Worm (Caenorhabditis elegans) whole organism, L4/young adult: ENCODE data around the gene K08H2.4.

ENCODE experiments used
- W03F9.2 ChIP-seq: fragments of 150-350 bp; optimal IDR thresholded peaks from 2 replicates; lab custom pipeline; 2014; ENCODE audit warnings: missing biosample characterization, missing genetic modification characterization
- dao-5 ChIP-seq: sonication (generic microtip); optimal IDR thresholded peaks from 2 replicates; lab custom pipeline; 2016; ENCODE audit warnings: missing genotype, missing genetic modification characterization, moderate library complexity, missing compliant biosample characterization
- him-1 ChIP-seq: sonication (generic microtip); optimal IDR thresholded peaks from 2 replicates; lab custom pipeline; 2016; ENCODE audit warnings: missing genotype, missing genetic modification reagents, missing genetic modification characterization, missing compliant biosample characterization

ce11 chrX:13201401-13201800 lies 36.9 kb upstream of the K08H2.4 start, which contains the start of gene unc-9:
- TF ChIP-seq dao-5 (tag; lab: Kevin White, UChicago): no peak
- no peak for TF ChIP-seq him-1
- TF ChIP-seq W03F9.2 (tag; lab: Kevin White, UChicago): no peak
